Fruit fly (Drosophila melanogaster) S2 (cell line): ENCODE results near the gene lili.

Experiments
- CG8478 ChIP-seq: fragments of >200 bp; optimal IDR thresholded peaks from 2 replicates; lab custom pipeline; 2018
- CTCF ChIP-seq, 2 experiments: fragments of >200 bp; optimal IDR thresholded peaks; 2 replicates each; lab custom pipeline; 2018

DNA sequence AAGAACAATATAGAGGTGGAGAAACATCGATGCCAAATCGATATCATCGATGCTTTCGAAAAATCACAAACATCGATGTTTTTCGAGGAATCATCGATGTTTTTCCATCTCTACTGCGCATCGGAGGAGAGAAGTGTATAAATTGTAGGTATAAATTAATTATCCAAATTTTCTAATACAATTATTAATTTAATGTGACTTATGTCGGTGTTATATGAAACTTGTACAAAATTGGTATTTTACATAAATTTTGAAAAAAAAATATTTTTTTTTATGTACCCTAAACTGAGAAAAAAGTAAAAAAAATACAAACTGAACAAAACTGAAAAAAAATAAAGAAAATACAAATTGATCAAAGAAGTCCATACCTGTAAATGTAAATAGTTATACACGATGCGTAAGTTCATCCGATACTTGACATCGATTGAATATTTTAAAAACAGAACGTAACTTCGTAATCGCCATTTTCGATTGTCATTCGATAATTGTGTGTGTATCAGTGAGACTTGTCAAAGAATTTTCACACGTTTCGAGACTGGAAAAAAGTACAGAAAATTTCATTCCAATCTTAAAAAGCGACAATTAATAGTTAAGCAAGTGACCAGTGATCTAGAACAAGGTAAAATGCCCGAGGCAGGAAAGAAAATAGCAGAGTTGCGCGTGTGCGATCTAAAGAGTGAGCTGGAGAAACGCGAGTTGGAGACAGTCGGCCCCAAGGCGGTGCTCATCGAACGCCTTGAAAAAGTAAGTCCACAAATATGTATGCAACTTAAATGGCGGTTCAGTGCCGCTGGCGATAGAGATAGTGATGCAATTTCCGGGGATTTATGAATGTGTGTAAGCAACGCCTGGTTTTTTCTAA lies 3.4 kb upstream of the lili start, which contains the start of the genes CG5808 and Saf-B:
- no peak for TF ChIP-seq CTCF (optimal IDR thresholded peaks at IDR 0.05; lab: Kevin White, UChicago)
- TF ChIP-seq CG8478 (lab: Kevin White, UChicago): no peak
